Fruit fly (Drosophila melanogaster) whole organism, embryonic: ENCODE measurements around the gene CG15209.

Source experiments
- ATbp ChIP-seq: fragments of 200-800 bp; sonication (Bioruptor generic); optimal IDR thresholded peaks from 2 replicates; lab custom pipeline; 2017; ENCODE audit warnings: missing biosample characterization, mild to moderate bottlenecking, missing genetic modification characterization, missing genetic modification reagents
- Ada2b ChIP-seq: fragments of 200-800 bp; sonication (Bioruptor generic); IDR thresholded peaks from 2 replicates; pipeline ENCODE4 v1.3.6; 2022; ENCODE audit warnings: missing biosample characterization, missing genetic modification characterization
- Adf1 ChIP-seq: fragments of 200-800 bp; sonication (Bioruptor generic); IDR thresholded peaks from 2 replicates; pipeline ENCODE4 v1.3.6; 2022; ENCODE audit warnings: missing biosample characterization, missing genetic modification characterization
- CG10321 ChIP-seq: fragments of 200-800 bp; sonication (Bioruptor generic); IDR thresholded peaks from 2 replicates; pipeline ENCODE4 v1.3.6; 2022; ENCODE audit warnings: missing biosample characterization, missing genetic modification characterization
- CG10565 ChIP-seq: fragments of 200-800 bp; sonication (Bioruptor generic); optimal IDR thresholded peaks from 3 replicates; lab custom pipeline; 2016; ENCODE audit warnings: missing biosample characterization, mild to moderate bottlenecking, missing genetic modification characterization
- CG10959 ChIP-seq: fragments of 200-800 bp; sonication (Bioruptor generic); IDR thresholded peaks from 2 replicates; pipeline ENCODE4 v1.3.6; 2022; ENCODE audit warnings: missing biosample characterization, missing genetic modification characterization
- CG11723 ChIP-seq: fragments of 200-800 bp; sonication (Bioruptor generic); optimal IDR thresholded peaks from 2 replicates; lab custom pipeline; 2017; ENCODE audit warnings: missing biosample characterization, mild to moderate bottlenecking, missing genetic modification characterization
- CG12155 ChIP-seq: fragments of 200-800 bp; sonication (Bioruptor generic); optimal IDR thresholded peaks from 3 replicates; lab custom pipeline; 2016; ENCODE audit warnings: missing biosample characterization, missing genetic modification characterization
- CG14050 ChIP-seq: fragments of 200-800 bp; sonication (Bioruptor generic); IDR thresholded peaks from 3 replicates; pipeline ENCODE4 v1.3.6; 2022; ENCODE audit warnings: missing biosample characterization, missing genetic modification characterization
- CG15479 ChIP-seq: fragments of 200-800 bp; sonication (Bioruptor generic); optimal IDR thresholded peaks from 3 replicates; lab custom pipeline; 2019; ENCODE audit warnings: missing biosample characterization, mild to moderate bottlenecking, missing genetic modification characterization, moderate library complexity
- CG16815 ChIP-seq: fragments of 200-800 bp; sonication (Bioruptor generic); optimal IDR thresholded peaks from 3 replicates; lab custom pipeline; 2017; ENCODE audit warnings: missing biosample characterization, mild to moderate bottlenecking, missing genetic modification characterization
- CG17359 ChIP-seq: fragments of 200-800 bp; sonication (Bioruptor generic); optimal IDR thresholded peaks from 3 replicates; lab custom pipeline; 2018; ENCODE audit warnings: missing biosample characterization, mild to moderate bottlenecking, missing genetic modification characterization, moderate library complexity
- CG1792 ChIP-seq: fragments of 200-800 bp; sonication (Bioruptor generic); optimal IDR thresholded peaks from 2 replicates; lab custom pipeline; 2016; ENCODE audit warnings: missing biosample characterization, missing genetic modification characterization
- CG18476 ChIP-seq: fragments of 200-800 bp; sonication (Bioruptor generic); optimal IDR thresholded peaks from 2 replicates; lab custom pipeline; 2016; ENCODE audit warnings: missing biosample characterization, mild to moderate bottlenecking, missing genetic modification characterization
- CG3065 ChIP-seq: fragments of 200-800 bp; sonication (Bioruptor generic); optimal IDR thresholded peaks from 2 replicates; lab custom pipeline; 2016; ENCODE audit warnings: missing biosample characterization, missing genetic modification characterization
- CG32772 ChIP-seq: fragments of 200-800 bp; sonication (Bioruptor generic); IDR thresholded peaks from 2 replicates; pipeline ENCODE4 v1.3.6; 2022; ENCODE audit warnings: missing biosample characterization, missing genetic modification characterization
- CG3281 ChIP-seq: fragments of 200-800 bp; sonication (Bioruptor generic); optimal IDR thresholded peaks from 3 replicates; lab custom pipeline; 2017; ENCODE audit warnings: missing biosample characterization, mild to moderate bottlenecking, missing genetic modification characterization
- CG3726 ChIP-seq: fragments of 200-800 bp; sonication (Bioruptor generic); IDR thresholded peaks from 3 replicates; pipeline ENCODE4, ENCODE4 v1.3.6; 2022; ENCODE audit warnings: missing biosample characterization, missing genetic modification characterization
- CG5953 ChIP-seq: fragments of 200-800 bp; sonication (Bioruptor generic); IDR thresholded peaks from 2 replicates; pipeline ENCODE4 v1.3.6; 2022; ENCODE audit warnings: missing biosample characterization, missing genetic modification characterization
- CG7271 ChIP-seq: fragments of 200-800 bp; sonication (Bioruptor generic); optimal IDR thresholded peaks from 2 replicates; lab custom pipeline; 2018; ENCODE audit warnings: missing biosample characterization, mild to moderate bottlenecking, missing genetic modification characterization, moderate library complexity
- CG7786 ChIP-seq: fragments of 200-800 bp; sonication (Bioruptor generic); optimal IDR thresholded peaks from 2 replicates; lab custom pipeline; 2016; ENCODE audit warnings: missing biosample characterization, missing genetic modification characterization
- CG8359 ChIP-seq: fragments of 200-800 bp; sonication (Bioruptor generic); optimal IDR thresholded peaks from 2 replicates; lab custom pipeline; 2017; ENCODE audit warnings: missing biosample characterization, mild to moderate bottlenecking, missing genetic modification characterization, borderline replicate concordance
- CG9727 ChIP-seq: fragments of 200-800 bp; sonication (Bioruptor generic); optimal IDR thresholded peaks from 3 replicates; lab custom pipeline; 2017; ENCODE audit warnings: missing biosample characterization, mild to moderate bottlenecking, missing genetic modification characterization
- Dfd ChIP-seq, 2 experiments: fragments of >200 bp; optimal IDR thresholded peaks; 2 replicates each; lab custom pipeline; 2017; ENCODE audit warnings: missing biosample characterization in 2 of 2, missing genetic modification characterization in 2 of 2
- Fer3 ChIP-seq: fragments of 200-800 bp; sonication (Bioruptor generic); optimal IDR thresholded peaks from 2 replicates; lab custom pipeline; 2018; ENCODE audit warnings: missing biosample characterization, mild to moderate bottlenecking, missing genetic modification characterization, moderate library complexity
- Mrtf ChIP-seq: fragments of 200-800 bp; sonication (Bioruptor generic); IDR thresholded peaks from 3 replicates; pipeline ENCODE4 v1.3.6; 2022; ENCODE audit warnings: missing biosample characterization, missing genetic modification characterization
- NK7.1 ChIP-seq: fragments of 200-800 bp; sonication (Bioruptor generic); optimal IDR thresholded peaks from 3 replicates; lab custom pipeline; 2016; ENCODE audit warnings: missing biosample characterization, missing genetic modification characterization
- NfI ChIP-seq: fragments of 200-800 bp; sonication (Bioruptor generic); optimal IDR thresholded peaks from 3 replicates; lab custom pipeline; 2018; ENCODE audit warnings: missing biosample characterization, mild to moderate bottlenecking, missing genetic modification characterization, moderate library complexity
- PHDP ChIP-seq: fragments of 200-800 bp; sonication (Bioruptor generic); optimal IDR thresholded peaks from 3 replicates; lab custom pipeline; 2018; ENCODE audit warnings: missing biosample characterization, mild to moderate bottlenecking, missing genetic modification characterization, moderate library complexity
- Usf ChIP-seq: fragments of 200-800 bp; sonication (Bioruptor generic); optimal IDR thresholded peaks from 2 replicates; lab custom pipeline; 2017; ENCODE audit warnings: missing genotype, missing biosample characterization, missing genetic modification characterization
- Vsx1 ChIP-seq: fragments of 200-800 bp; sonication (Bioruptor generic); optimal IDR thresholded peaks from 2 replicates; lab custom pipeline; 2017; ENCODE audit warnings: missing biosample characterization, mild to moderate bottlenecking, missing genetic modification characterization, missing genetic modification reagents
- al ChIP-seq: fragments of 200-800 bp; sonication (Bioruptor generic); IDR thresholded peaks from 2 replicates; pipeline ENCODE4 v1.3.6; 2022; ENCODE audit warnings: missing biosample characterization, missing genetic modification characterization
- bsh ChIP-seq, 2 experiments: fragments of 200-800 bp; sonication (Bioruptor generic); optimal IDR thresholded peaks; 2 replicates each; lab custom pipeline; 2017 to 2018; ENCODE audit warnings: mild to moderate bottlenecking in 2 of 2, missing biosample characterization in 2 of 2, missing genetic modification characterization in 2 of 2, moderate library complexity in 1 of 2
- exex ChIP-seq: fragments of 200-800 bp; sonication (Bioruptor generic); optimal IDR thresholded peaks from 4 replicates; lab custom pipeline; 2018; ENCODE audit warnings: missing biosample characterization, mild to moderate bottlenecking, missing genetic modification characterization, moderate library complexity
- fd64A ChIP-seq: fragments of 200-800 bp; sonication (Bioruptor generic); optimal IDR thresholded peaks from 3 replicates; lab custom pipeline; 2018; ENCODE audit warnings: missing biosample characterization, mild to moderate bottlenecking, missing genetic modification characterization
- fru ChIP-seq: fragments of >200 bp; optimal IDR thresholded peaks from 2 replicates; lab custom pipeline; 2017
- gcm2 ChIP-seq: fragments of 200-800 bp; sonication (Bioruptor generic); optimal IDR thresholded peaks from 2 replicates; lab custom pipeline; 2016; ENCODE audit warnings: missing biosample characterization, missing genetic modification characterization
- gro ChIP-seq: fragments of 200-800 bp; sonication (Bioruptor generic); optimal IDR thresholded peaks from 2 replicates; lab custom pipeline; 2016; ENCODE audit warnings: missing biosample characterization, missing genetic modification characterization
- kni ChIP-seq: fragments of 200-800 bp; sonication (Bioruptor generic); optimal IDR thresholded peaks from 3 replicates; lab custom pipeline; 2017; ENCODE audit warnings: mild to moderate bottlenecking, missing biosample characterization, missing genetic modification reagents, missing genetic modification characterization
- lola ChIP-seq, 3 experiments: fragments of >200 bp in 2 of 3; fragments of 200-800 bp in 1 of 3; sonication (Bioruptor generic) in 1 of 3; optimal IDR thresholded peaks; 2 replicates each; lab custom pipeline; 2017 to 2019; ENCODE audit warnings: missing biosample characterization in 3 of 3, missing genetic modification characterization in 3 of 3, mild to moderate bottlenecking in 1 of 3, moderate library complexity in 1 of 3
- odd ChIP-seq: fragments of 200-800 bp; sonication (Bioruptor generic); optimal IDR thresholded peaks from 2 replicates; lab custom pipeline; 2017; ENCODE audit warnings: missing biosample characterization, mild to moderate bottlenecking, missing genetic modification characterization
- pnt ChIP-seq: fragments of 200-800 bp; sonication (Bioruptor generic); optimal IDR thresholded peaks from 3 replicates; lab custom pipeline; 2016; ENCODE audit warnings: missing biosample characterization, missing genetic modification characterization
- psq ChIP-seq: fragments of 200-800 bp; sonication (Bioruptor generic); optimal IDR thresholded peaks from 2 replicates; lab custom pipeline; 2017; ENCODE audit warnings: missing biosample characterization, missing genetic modification characterization
- schlank ChIP-seq: fragments of 200-800 bp; sonication (Bioruptor generic); optimal IDR thresholded peaks from 2 replicates; lab custom pipeline; 2018; ENCODE audit warnings: missing biosample characterization, mild to moderate bottlenecking, missing genetic modification characterization
- slou ChIP-seq: fragments of 200-800 bp; sonication (Bioruptor generic); optimal IDR thresholded peaks from 3 replicates; lab custom pipeline; 2016; ENCODE audit warnings: missing biosample characterization, missing genetic modification characterization
- so ChIP-seq: fragments of 200-800 bp; sonication (Bioruptor generic); IDR thresholded peaks from 3 replicates; pipeline ENCODE4 v1.3.6; 2022; ENCODE audit warnings: missing biosample characterization, missing genetic modification characterization
- sob ChIP-seq: fragments of 200-800 bp; sonication (Bioruptor generic); IDR thresholded peaks from 2 replicates; pipeline ENCODE4 v1.3.6; 2022; ENCODE audit warnings: missing biosample characterization, missing genetic modification characterization
- usp ChIP-seq: fragments of >200 bp; optimal IDR thresholded peaks from 2 replicates; lab custom pipeline; 2017; ENCODE audit warnings: missing biosample characterization, missing genetic modification characterization
- vvl ChIP-seq: fragments of 200-800 bp; sonication (Bioruptor generic); IDR thresholded peaks from 2 replicates; pipeline ENCODE4 v1.3.6; 2022; ENCODE audit warnings: missing biosample characterization, missing genetic modification characterization
- yki ChIP-seq: fragments of >200 bp; optimal IDR thresholded peaks from 3 replicates; lab custom pipeline; 2018
- zf30C ChIP-seq: fragments of 200-800 bp; sonication (Bioruptor generic); optimal IDR thresholded peaks from 3 replicates; lab custom pipeline; 2018; ENCODE audit warnings: missing biosample characterization, mild to moderate bottlenecking, missing genetic modification characterization
- zfh1 ChIP-seq: fragments of 200-800 bp; sonication (Bioruptor generic); IDR thresholded peaks from 3 replicates; pipeline ENCODE4 v1.3.6; 2022; ENCODE audit warnings: missing biosample characterization, missing genetic modification characterization

The CG15209 gene

DNA sequence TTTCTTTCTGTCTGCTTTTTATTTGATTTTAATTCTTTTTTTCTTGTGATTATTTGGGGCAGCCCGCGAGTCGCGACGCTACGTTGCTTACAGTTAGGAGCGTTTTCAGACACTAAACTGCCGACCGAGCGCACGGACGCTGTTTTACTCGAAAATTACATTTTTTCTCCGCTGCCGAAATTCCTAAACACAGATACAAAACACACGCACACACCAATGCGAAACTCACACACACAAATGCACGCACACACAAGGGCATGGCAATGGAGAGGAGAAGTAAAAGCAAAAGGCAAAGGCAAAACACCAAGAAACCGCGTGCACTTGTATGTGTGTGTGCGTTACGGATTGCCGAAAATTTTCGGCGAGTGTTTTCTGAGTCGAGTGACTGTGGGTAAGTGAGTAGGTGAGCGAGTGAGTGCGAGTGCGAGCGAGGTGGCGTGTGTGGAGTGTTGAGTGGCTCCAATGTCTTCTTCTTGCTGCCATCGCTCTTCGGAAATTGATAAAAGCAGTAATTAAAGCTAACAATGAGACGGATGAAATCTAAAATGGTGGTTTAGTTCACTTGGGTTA, 26.4 kb upstream of the CG15209 start (continued):
- TF ChIP-seq CG12155 (GFP tag; lab: Kevin White, UChicago) = peak; percentile 7
- no peak for TF ChIP-seq CG7271
- TF ChIP-seq usp (GFP tag; lab: Kevin White, UChicago) = no peak
- no peak for TF ChIP-seq CG9727 (GFP tag; lab: Kevin White, UChicago)
- no peak for TF ChIP-seq bsh (GFP tag; optimal IDR thresholded peaks at IDR 0.05; lab: Kevin White, UChicago)
- TF ChIP-seq gcm2 (GFP tag; lab: Kevin White, UChicago) = no peak
- peak; percentile 17; the same call in 1 of the 3 replicates for TF ChIP-seq so (GFP tag; lab: Robert Waterston, UW)
- peak; percentile 13 for TF ChIP-seq kni
- TF ChIP-seq CG3281 (GFP tag; lab: Kevin White, UChicago) = no peak
- TF ChIP-seq vvl (GFP tag; lab: Robert Waterston, UW) = 0 out of 2 replicates have a peak, but pooled peaks have one; percentile 21
- peak; percentile 47 for TF ChIP-seq ATbp (GFP tag; lab: Kevin White, UChicago)
- TF ChIP-seq schlank (tag; lab: Kevin White, UChicago) = no peak
- TF ChIP-seq CG18476 (GFP tag; lab: Kevin White, UChicago) = no peak
- TF ChIP-seq Fer3 (tag; lab: Kevin White, UChicago) = no peak
- TF ChIP-seq slou = no peak
- TF ChIP-seq zfh1 = no peak
- no peak for TF ChIP-seq CG10321
- no peak for TF ChIP-seq CG14050 (GFP tag; lab: Robert Waterston, UW)
- no peak for TF ChIP-seq CG3726
- no peak for TF ChIP-seq CG10565 (GFP tag; lab: Kevin White, UChicago)
- TF ChIP-seq CG7786 = no peak
- no peak for TF ChIP-seq fru (lab: Kevin White, UChicago)
- TF ChIP-seq odd = no peak
- no peak for TF ChIP-seq pnt
- no peak for TF ChIP-seq Vsx1 (GFP tag; lab: Kevin White, UChicago)
- no peak for TF ChIP-seq CG11723
- TF ChIP-seq exex (tag; lab: Kevin White, UChicago) = peak; percentile 47
- TF ChIP-seq zf30C (GFP tag; lab: Kevin White, UChicago) = peak; percentile 82
- no peak for TF ChIP-seq CG8359 (GFP tag; lab: Kevin White, UChicago)
- TF ChIP-seq Adf1 (GFP tag; lab: Robert Waterston, UW) = peak; percentile 89
- TF ChIP-seq yki = no peak
- TF ChIP-seq CG5953 (GFP tag; lab: Robert Waterston, UW) = no peak
- TF ChIP-seq Ada2b (GFP tag; lab: Robert Waterston, UW) = no peak
- no peak for TF ChIP-seq CG16815 (GFP tag; lab: Kevin White, UChicago)
- TF ChIP-seq CG17359 (tag; lab: Kevin White, UChicago) = no peak
- no peak for TF ChIP-seq Dfd (GFP tag; optimal IDR thresholded peaks at IDR 0.05; lab: Kevin White, UChicago)
- TF ChIP-seq CG3065 (GFP tag; lab: Kevin White, UChicago) = no peak
- TF ChIP-seq sob = peak; percentile 14; the same call in 1 of the 2 replicates
- no peak for TF ChIP-seq CG15479
- TF ChIP-seq NK7.1 (GFP tag; lab: Kevin White, UChicago) = no peak
- TF ChIP-seq CG10959 (GFP tag; lab: Robert Waterston, UW) = no peak
- no peak for TF ChIP-seq Usf (GFP tag; lab: Kevin White, UChicago)
- peak; percentile 46 for TF ChIP-seq gro (GFP tag; lab: Kevin White, UChicago)
- TF ChIP-seq fd64A (GFP tag; lab: Kevin White, UChicago) = no peak
- peak in 1 of 3 experiments; percentile 46 for TF ChIP-seq lola (GFP tag; optimal IDR thresholded peaks at IDR 0.05; lab: Kevin White, UChicago)
- no peak for TF ChIP-seq NfI (GFP tag; lab: Kevin White, UChicago)
- peak; percentile 19 for TF ChIP-seq psq (GFP tag; lab: Kevin White, UChicago)
- TF ChIP-seq Mrtf = no peak
- no peak for TF ChIP-seq PHDP (tag; lab: Kevin White, UChicago)
- TF ChIP-seq al = no peak
- 0 out of 2 replicates have a peak, but pooled peaks have one; percentile 22 for TF ChIP-seq CG32772 (GFP tag; lab: Robert Waterston, UW)
- TF ChIP-seq CG1792 (GFP tag; lab: Kevin White, UChicago) = no peak
